Fruit fly (Drosophila melanogaster): ENCODE results near the gene CG13962.

Gene CG13962

DNA sequence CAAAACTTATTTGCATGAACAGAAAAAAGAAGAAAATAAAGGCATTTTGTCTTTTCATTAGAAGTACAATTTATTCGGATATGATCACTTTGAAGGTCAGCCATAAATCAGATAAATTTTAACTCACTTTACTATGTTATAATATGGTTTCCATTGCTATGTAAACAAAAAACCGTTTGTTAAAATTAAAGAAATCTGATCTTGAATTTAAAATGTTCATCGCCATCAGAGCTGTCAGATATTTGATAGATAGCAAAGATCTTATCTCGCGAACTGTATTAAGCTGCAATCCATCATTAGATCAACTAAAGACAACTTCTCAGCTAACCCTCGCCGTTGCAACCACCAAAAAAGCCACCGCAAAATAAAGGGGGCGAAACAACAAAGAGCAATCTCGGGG is 21.9 kb upstream of the CG13962 start:
- TF ChIP-seq tj (GFP tag; optimal IDR thresholded peaks at IDR 0.05), result no peak
- TF ChIP-seq CG7045 (GFP tag; optimal IDR thresholded peaks at IDR 0.05), result no peak
- no peak for TF ChIP-seq CG5204 (GFP tag; optimal IDR thresholded peaks at IDR 0.05)
- TF ChIP-seq CG7101 (tag; optimal IDR thresholded peaks at IDR 0.05), result no peak
- TF ChIP-seq CG1620 (GFP tag; optimal IDR thresholded peaks at IDR 0.05), result no peak
- TF ChIP-seq CG12768 (GFP tag; optimal IDR thresholded peaks at IDR 0.05), result no peak
- no peak for TF ChIP-seq CG33017 (tag; optimal IDR thresholded peaks at IDR 0.05)

DNA sequence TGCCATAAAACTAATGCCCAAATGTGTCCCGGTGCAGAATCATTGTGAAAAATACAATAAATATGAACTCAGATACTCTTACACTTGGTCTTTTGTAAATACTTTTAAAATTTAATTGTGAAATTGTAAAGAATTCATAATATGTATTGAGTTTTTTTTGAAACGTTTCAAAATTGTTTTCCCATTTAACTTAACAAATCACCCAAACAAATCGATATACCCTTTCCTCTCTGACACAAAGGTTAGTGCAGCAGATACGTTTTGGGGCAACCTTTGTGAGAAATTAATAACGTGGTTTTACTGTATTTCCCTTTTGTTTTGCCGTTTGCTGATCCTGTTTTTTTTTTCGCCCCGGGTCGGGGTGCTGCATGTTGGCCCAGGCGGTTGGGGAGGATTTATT is 20.9 kb upstream of the CG13962 start:
- TF ChIP-seq CG33017 (tag; optimal IDR thresholded peaks at IDR 0.05) (no peak), cic (GFP tag; optimal IDR thresholded peaks at IDR 0.05) (no peak), CG5204 (GFP tag; optimal IDR thresholded peaks at IDR 0.05) (no peak), Clk (GFP tag; optimal IDR thresholded peaks at IDR 0.05) (no peak), Mnt (GFP tag; optimal IDR thresholded peaks at IDR 0.05) (no peak), bab1 (GFP tag; optimal IDR thresholded peaks at IDR 0.05) (no peak), Hr96 (GFP tag; optimal IDR thresholded peaks at IDR 0.05) (no peak), ovo (GFP tag; optimal IDR thresholded peaks at IDR 0.05) (no peak), pad (GFP tag; optimal IDR thresholded peaks at IDR 0.05) (no peak), tj (GFP tag; optimal IDR thresholded peaks at IDR 0.05) (no peak), toe (GFP tag; optimal IDR thresholded peaks at IDR 0.05) (no peak), cnc (optimal IDR thresholded peaks at IDR 0.05) (no peak), CG7045 (GFP tag; optimal IDR thresholded peaks at IDR 0.05) (no peak), CG1620 (GFP tag; optimal IDR thresholded peaks at IDR 0.05) (no peak), CG14711 (tag; optimal IDR thresholded peaks at IDR 0.05) (no peak)

- TF ChIP-seq CG14711 (tag; optimal IDR thresholded peaks at IDR 0.05), result no peak
- TF ChIP-seq pad (GFP tag; optimal IDR thresholded peaks at IDR 0.05), result no peak
- TF ChIP-seq CG7101 (tag; optimal IDR thresholded peaks at IDR 0.05), result no peak
- no peak for TF ChIP-seq Crg-1 (GFP tag; optimal IDR thresholded peaks at IDR 0.05)
- TF ChIP-seq Clk (GFP tag; optimal IDR thresholded peaks at IDR 0.05), result no peak
- TF ChIP-seq CG7045 (GFP tag; optimal IDR thresholded peaks at IDR 0.05), result no peak
- no peak for TF ChIP-seq cic (GFP tag; optimal IDR thresholded peaks at IDR 0.05)
- no peak for TF ChIP-seq CG12768 (GFP tag; optimal IDR thresholded peaks at IDR 0.05)
- no peak for TF ChIP-seq bab1 (GFP tag; optimal IDR thresholded peaks at IDR 0.05)
Observed at dm6 chr2L:19831388-19831787, 17.1 kb upstream of the CG13962 start.

- TF ChIP-seq CG7045 (GFP tag; optimal IDR thresholded peaks at IDR 0.05) (no peak), CG33017 (tag; optimal IDR thresholded peaks at IDR 0.05) (no peak), CG12768 (GFP tag; optimal IDR thresholded peaks at IDR 0.05) (no peak), cnc (optimal IDR thresholded peaks at IDR 0.05) (no peak), toe (GFP tag; optimal IDR thresholded peaks at IDR 0.05) (no peak), CG1620 (GFP tag; optimal IDR thresholded peaks at IDR 0.05) (no peak), bab1 (GFP tag; optimal IDR thresholded peaks at IDR 0.05) (no peak), pad (GFP tag; optimal IDR thresholded peaks at IDR 0.05) (no peak), cic (GFP tag; optimal IDR thresholded peaks at IDR 0.05) (no peak), CG5204 (GFP tag; optimal IDR thresholded peaks at IDR 0.05) (no peak), Clk (GFP tag; optimal IDR thresholded peaks at IDR 0.05) (no peak), ovo (GFP tag; optimal IDR thresholded peaks at IDR 0.05) (no peak), CG11617 (GFP tag; optimal IDR thresholded peaks at IDR 0.05) (no peak), CG7101 (tag; optimal IDR thresholded peaks at IDR 0.05) (no peak), CG14711 (tag; optimal IDR thresholded peaks at IDR 0.05) (no peak), Crg-1 (GFP tag; optimal IDR thresholded peaks at IDR 0.05) (no peak), kay (GFP tag; ENCODE audit: borderline replicate concordance) (no peak)
Observed at dm6 chr2L:19829353-19829752, 15.0 kb upstream of the CG13962 start.

DNA sequence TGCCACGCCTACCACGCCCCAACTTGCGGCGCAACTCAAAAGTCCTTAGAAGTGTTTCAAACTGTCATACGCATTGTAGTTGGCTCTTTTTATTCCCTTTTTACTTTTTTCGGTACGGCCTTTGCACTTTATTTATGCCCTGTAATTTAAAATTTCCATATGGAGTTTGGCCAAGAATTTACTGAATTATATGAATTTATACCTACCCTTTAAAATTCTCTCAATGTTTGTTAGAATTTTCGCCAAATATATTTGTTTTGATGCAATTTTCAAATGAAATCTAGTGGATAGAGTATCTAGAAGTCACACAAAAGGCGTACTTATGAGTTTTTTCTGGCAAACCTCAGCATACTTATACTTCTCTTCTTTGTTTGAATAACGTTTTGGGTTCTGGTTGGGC is 10.0 kb upstream of the CG13962 start:
- TF ChIP-seq bab1 (GFP tag; optimal IDR thresholded peaks at IDR 0.05) (no peak), kay (GFP tag; ENCODE audit: borderline replicate concordance) (no peak), toe (GFP tag; optimal IDR thresholded peaks at IDR 0.05) (no peak), CG1620 (GFP tag; optimal IDR thresholded peaks at IDR 0.05) (no peak), CG7045 (GFP tag; optimal IDR thresholded peaks at IDR 0.05) (no peak), CG7101 (tag; optimal IDR thresholded peaks at IDR 0.05) (no peak)

DNA sequence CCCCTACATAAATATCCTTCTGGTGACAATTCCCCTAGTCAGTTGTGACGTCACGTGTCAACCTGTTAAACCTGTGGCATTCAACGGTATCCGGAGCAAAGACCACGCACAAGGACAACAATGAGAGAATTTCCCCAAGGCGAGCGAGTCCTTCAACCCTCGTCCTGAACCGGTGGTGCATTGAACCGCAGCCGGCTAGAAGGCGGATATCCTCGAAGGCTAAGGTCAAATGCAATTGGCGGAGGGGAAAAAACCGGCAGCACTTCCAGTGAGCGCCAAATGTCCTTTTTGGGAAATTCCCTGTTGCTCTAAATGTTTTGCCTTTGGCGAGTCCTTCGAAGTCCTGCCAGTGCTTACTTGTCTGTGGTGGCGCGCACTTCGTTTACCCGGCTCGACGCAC is 5.6 kb upstream of the CG13962 start:
- no peak for TF ChIP-seq CG11617 (GFP tag; optimal IDR thresholded peaks at IDR 0.05)
- TF ChIP-seq Crg-1 (GFP tag; optimal IDR thresholded peaks at IDR 0.05), result no peak
- TF ChIP-seq tj (GFP tag; optimal IDR thresholded peaks at IDR 0.05), result no peak
- TF ChIP-seq CG7101 (tag; optimal IDR thresholded peaks at IDR 0.05), result no peak
- TF ChIP-seq Mnt (GFP tag; optimal IDR thresholded peaks at IDR 0.05), result no peak
- peak; percentile 93 for TF ChIP-seq pad (GFP tag; optimal IDR thresholded peaks at IDR 0.05)
- TF ChIP-seq CG14711 (tag; optimal IDR thresholded peaks at IDR 0.05), result no peak
- TF ChIP-seq cic (GFP tag; optimal IDR thresholded peaks at IDR 0.05), result no peak
- no peak for TF ChIP-seq CG33017 (tag; optimal IDR thresholded peaks at IDR 0.05)

dm6 chr2L:19817147-19817546 is 2.8 kb upstream of the CG13962 start:
- TF ChIP-seq CG33017 (tag; optimal IDR thresholded peaks at IDR 0.05) (no peak), CG1620 (GFP tag; optimal IDR thresholded peaks at IDR 0.05) (no peak), pad (GFP tag; optimal IDR thresholded peaks at IDR 0.05) (no peak), CG7045 (GFP tag; optimal IDR thresholded peaks at IDR 0.05) (no peak), CG5204 (GFP tag; optimal IDR thresholded peaks at IDR 0.05) (no peak)

All from whole organism, adult.